Fruit fly (Drosophila melanogaster) whole organism, prepupa: Measurements from ENCODE around the gene CG33322.

Experiments
- Blimp-1 ChIP-seq: fragments of 200-800 bp; sonication (Bioruptor generic); optimal IDR thresholded peaks from 3 replicates; lab custom pipeline; 2017; ENCODE audit warnings: missing biosample characterization, missing genetic modification characterization, mild to moderate bottlenecking, moderate library complexity, missing genetic modification reagents
- CG10631 ChIP-seq: fragments of 200-800 bp; sonication (Bioruptor generic); optimal IDR thresholded peaks from 2 replicates; lab custom pipeline; 2016; ENCODE audit warnings: missing biosample characterization, missing genetic modification characterization
- CG10669 ChIP-seq: fragments of 200-800 bp; sonication (Bioruptor generic); optimal IDR thresholded peaks from 3 replicates; lab custom pipeline; 2018; ENCODE audit warnings: missing biosample characterization, mild to moderate bottlenecking, missing genetic modification characterization, moderate library complexity
- CG11294 ChIP-seq: fragments of 200-800 bp; sonication (Bioruptor generic); IDR thresholded peaks from 2 replicates; pipeline ENCODE4 v1.3.6; 2022; ENCODE audit warnings: missing biosample characterization, missing genetic modification characterization
- CG11762 ChIP-seq: fragments of 200-800 bp; sonication (Bioruptor generic); optimal IDR thresholded peaks from 3 replicates; lab custom pipeline; 2016; ENCODE audit warnings: missing biosample characterization, missing genetic modification characterization; ENCODE audit not compliant: insufficient read depth
- CG11902 ChIP-seq: fragments of 200-800 bp; sonication (Bioruptor generic); optimal IDR thresholded peaks from 3 replicates; lab custom pipeline; 2016; ENCODE audit warnings: missing biosample characterization, missing genetic modification characterization
- CG15336 ChIP-seq: fragments of 200-800 bp; sonication (Bioruptor generic); IDR thresholded peaks from 2 replicates; pipeline ENCODE4 v1.3.6; 2022; ENCODE audit warnings: missing biosample characterization, missing genetic modification characterization
- CG1621 ChIP-seq: fragments of 200-800 bp; sonication (Bioruptor generic); optimal IDR thresholded peaks from 3 replicates; lab custom pipeline; 2018; ENCODE audit warnings: missing biosample characterization, mild to moderate bottlenecking, missing genetic modification characterization
- CG16779 ChIP-seq: fragments of 200-800 bp; sonication (Bioruptor generic); optimal IDR thresholded peaks from 3 replicates; lab custom pipeline; 2017; ENCODE audit warnings: missing biosample characterization, mild to moderate bottlenecking, missing genetic modification characterization
- CG3032 ChIP-seq: fragments of 200-800 bp; optimal IDR thresholded peaks from 2 replicates; lab custom pipeline; 2019; ENCODE audit warnings: missing biosample characterization, mild to moderate bottlenecking, missing genetic modification characterization, moderate library complexity
- CG31627 ChIP-seq: fragments of 200-800 bp; sonication (Bioruptor generic); optimal IDR thresholded peaks from 3 replicates; lab custom pipeline; 2016; ENCODE audit warnings: missing biosample characterization, missing genetic modification characterization
- CG3919 ChIP-seq: fragments of 200-800 bp; sonication (Bioruptor generic); optimal IDR thresholded peaks from 3 replicates; lab custom pipeline; 2016; ENCODE audit warnings: missing biosample characterization, missing genetic modification characterization
- CG4318 ChIP-seq: fragments of 200-800 bp; sonication (Bioruptor generic); optimal IDR thresholded peaks from 3 replicates; lab custom pipeline; 2017; ENCODE audit warnings: missing biosample characterization, mild to moderate bottlenecking, missing genetic modification characterization
- CG6163 ChIP-seq: fragments of 200-800 bp; sonication (Bioruptor generic); IDR thresholded peaks from 3 replicates; pipeline ENCODE4 v1.3.6; 2022; ENCODE audit warnings: missing biosample characterization, missing genetic modification characterization
- CG6792 ChIP-seq: fragments of 200-800 bp; sonication (Bioruptor generic); optimal IDR thresholded peaks from 3 replicates; lab custom pipeline; 2016; ENCODE audit warnings: missing biosample characterization, missing genetic modification characterization
- CG6808 ChIP-seq: fragments of 200-800 bp; sonication (Bioruptor generic); optimal IDR thresholded peaks from 3 replicates; lab custom pipeline; 2017; ENCODE audit warnings: missing biosample characterization, missing genetic modification characterization, mild to moderate bottlenecking, moderate library complexity, missing genetic modification reagents
- CG6854 ChIP-seq: fragments of 200-800 bp; sonication (Bioruptor generic); optimal IDR thresholded peaks from 2 replicates; lab custom pipeline; 2017; ENCODE audit warnings: missing biosample characterization, mild to moderate bottlenecking, missing genetic modification characterization
- CG7368 ChIP-seq: fragments of 200-800 bp; sonication (Bioruptor generic); optimal IDR thresholded peaks from 3 replicates; lab custom pipeline; 2016; ENCODE audit warnings: missing biosample characterization, missing genetic modification characterization
- CG8119 ChIP-seq: fragments of 200-800 bp; sonication (Bioruptor generic); IDR thresholded peaks from 3 replicates; pipeline ENCODE4 v1.3.6; 2022; ENCODE audit warnings: missing biosample characterization, missing genetic modification characterization
- CG8319 ChIP-seq: fragments of 200-800 bp; sonication (Bioruptor generic); optimal IDR thresholded peaks from 3 replicates; lab custom pipeline; 2016; ENCODE audit warnings: missing biosample characterization, missing genetic modification characterization
- CG8632 ChIP-seq: fragments of 200-800 bp; sonication (Bioruptor generic); optimal IDR thresholded peaks from 3 replicates; lab custom pipeline; 2016; ENCODE audit warnings: missing biosample characterization, missing genetic modification characterization
- Eip75B ChIP-seq: fragments of 200-800 bp; sonication (Bioruptor generic); optimal IDR thresholded peaks from 3 replicates; lab custom pipeline; 2016; ENCODE audit warnings: missing biosample characterization, missing genetic modification characterization
- Eip78C ChIP-seq: fragments of 200-800 bp; sonication (Bioruptor generic); peaks from one replicate; lab custom pipeline; 2016; ENCODE audit warnings: missing biosample characterization, missing genetic modification characterization
- Eip93F ChIP-seq: fragments of 200-800 bp; sonication (Bioruptor generic); optimal IDR thresholded peaks from 2 replicates; lab custom pipeline; 2016; ENCODE audit warnings: missing biosample characterization, mild to moderate bottlenecking, missing genetic modification characterization
- Ets21C ChIP-seq: fragments of 200-800 bp; sonication (Bioruptor generic); optimal IDR thresholded peaks from 3 replicates; lab custom pipeline; 2016; ENCODE audit warnings: missing biosample characterization, missing genetic modification characterization
- Gug ChIP-seq: fragments of 200-800 bp; sonication (Bioruptor generic); IDR thresholded peaks from 2 replicates; pipeline ENCODE4 v1.3.6; 2022; ENCODE audit warnings: missing biosample characterization, missing genetic modification characterization
- Hr38 ChIP-seq: sonication (Bioruptor generic); optimal IDR thresholded peaks from 2 replicates; lab custom pipeline; 2016; ENCODE audit warnings: missing biosample characterization, missing genetic modification characterization
- Hr39 ChIP-seq: fragments of 200-800 bp; sonication (Bioruptor generic); optimal IDR thresholded peaks from 2 replicates; lab custom pipeline; 2016; ENCODE audit warnings: missing biosample characterization, missing genetic modification characterization
- Hr4 ChIP-seq: fragments of 200-800 bp; sonication (Bioruptor generic); optimal IDR thresholded peaks from 3 replicates; lab custom pipeline; 2016; ENCODE audit warnings: missing biosample characterization, missing genetic modification characterization
- Lpt ChIP-seq: fragments of 200-800 bp; sonication (Bioruptor generic); optimal IDR thresholded peaks from 3 replicates; lab custom pipeline; 2016; ENCODE audit warnings: missing biosample characterization, missing genetic modification characterization
- Met ChIP-seq: fragments of 200-800 bp; sonication (Bioruptor generic); optimal IDR thresholded peaks from 3 replicates; lab custom pipeline; 2016; ENCODE audit warnings: missing biosample characterization, missing genetic modification characterization
- OdsH ChIP-seq: fragments of 200-800 bp; sonication (Bioruptor generic); optimal IDR thresholded peaks from 3 replicates; lab custom pipeline; 2016; ENCODE audit warnings: missing biosample characterization, missing genetic modification characterization
- Smox ChIP-seq: fragments of 200-800 bp; sonication (Bioruptor generic); optimal IDR thresholded peaks from 3 replicates; lab custom pipeline; 2016; ENCODE audit warnings: missing biosample characterization, missing genetic modification characterization
- Sox14 ChIP-seq: fragments of 200-800 bp; sonication (Bioruptor generic); optimal IDR thresholded peaks from 3 replicates; lab custom pipeline; 2016; ENCODE audit warnings: missing biosample characterization, missing genetic modification characterization
- Sox15 ChIP-seq: fragments of 200-800 bp; sonication (Bioruptor generic); optimal IDR thresholded peaks from 3 replicates; lab custom pipeline; 2016; ENCODE audit warnings: missing biosample characterization, missing genetic modification characterization
- acj6 ChIP-seq: fragments of 200-800 bp; sonication (Bioruptor generic); optimal IDR thresholded peaks from 3 replicates; lab custom pipeline; 2016; ENCODE audit warnings: missing biosample characterization, missing genetic modification characterization
- cyc ChIP-seq: fragments of 200-800 bp; sonication (Bioruptor generic); optimal IDR thresholded peaks from 3 replicates; lab custom pipeline; 2016; ENCODE audit warnings: missing biosample characterization, missing genetic modification characterization
- dac ChIP-seq: fragments of 200-800 bp; sonication (Bioruptor generic); optimal IDR thresholded peaks from 2 replicates; lab custom pipeline; 2017; ENCODE audit warnings: missing biosample characterization, mild to moderate bottlenecking, missing genetic modification characterization
- dsx ChIP-seq: fragments of 200-800 bp; optimal IDR thresholded peaks from 3 replicates; lab custom pipeline; 2019; ENCODE audit warnings: missing biosample characterization, mild to moderate bottlenecking, missing genetic modification characterization, moderate library complexity; ENCODE audit not compliant: poor library complexity, severe bottlenecking
- esn ChIP-seq: fragments of 200-800 bp; sonication (Bioruptor generic); optimal IDR thresholded peaks from 2 replicates; lab custom pipeline; 2016; ENCODE audit warnings: missing biosample characterization, mild to moderate bottlenecking, missing genetic modification characterization, moderate library complexity
- fd85E ChIP-seq: fragments of 200-800 bp; sonication (Bioruptor generic); optimal IDR thresholded peaks from 3 replicates; lab custom pipeline; 2016; ENCODE audit warnings: missing biosample characterization, missing genetic modification characterization
- fkh ChIP-seq: fragments of 200-800 bp; sonication (Bioruptor generic); optimal IDR thresholded peaks from 3 replicates; lab custom pipeline; 2017; ENCODE audit warnings: missing biosample characterization, mild to moderate bottlenecking, missing genetic modification characterization, moderate library complexity
- lz ChIP-seq: fragments of 200-800 bp; sonication (Bioruptor generic); optimal IDR thresholded peaks from 3 replicates; lab custom pipeline; 2016; ENCODE audit warnings: missing biosample characterization, missing genetic modification characterization
- pdm3 ChIP-seq: fragments of 200-800 bp; sonication (Bioruptor generic); optimal IDR thresholded peaks from 3 replicates; lab custom pipeline; 2016; ENCODE audit warnings: missing biosample characterization, missing genetic modification characterization
- salr ChIP-seq, 2 experiments: fragments of 200-800 bp; sonication (Bioruptor generic); optimal IDR thresholded peaks; 3 replicates each; lab custom pipeline; 2016 to 2018; ENCODE audit warnings: missing biosample characterization in 2 of 2, missing genetic modification characterization in 2 of 2, mild to moderate bottlenecking in 1 of 2
- spab ChIP-seq: fragments of 200-800 bp; sonication (Bioruptor generic); optimal IDR thresholded peaks from 2 replicates; lab custom pipeline; 2017; ENCODE audit warnings: missing biosample characterization, mild to moderate bottlenecking, missing genetic modification characterization, missing genetic modification reagents
- ss ChIP-seq, 2 experiments: fragments of 200-800 bp; sonication (Bioruptor generic); optimal IDR thresholded peaks; 2 replicates in 1 of 2; 3 replicates in 1 of 2; lab custom pipeline; 2017 to 2018; ENCODE audit warnings: mild to moderate bottlenecking in 2 of 2, missing biosample characterization in 2 of 2, missing genetic modification characterization in 2 of 2, moderate library complexity in 1 of 2
- topi ChIP-seq: fragments of 200-800 bp; sonication (Bioruptor generic); optimal IDR thresholded peaks from 3 replicates; lab custom pipeline; 2016; ENCODE audit warnings: missing biosample characterization, missing genetic modification characterization
- vri ChIP-seq: fragments of 200-800 bp; sonication (Bioruptor generic); optimal IDR thresholded peaks from 3 replicates; lab custom pipeline; 2016; ENCODE audit warnings: missing biosample characterization, mild to moderate bottlenecking, missing genetic modification characterization

Gene CG33322

DNA sequence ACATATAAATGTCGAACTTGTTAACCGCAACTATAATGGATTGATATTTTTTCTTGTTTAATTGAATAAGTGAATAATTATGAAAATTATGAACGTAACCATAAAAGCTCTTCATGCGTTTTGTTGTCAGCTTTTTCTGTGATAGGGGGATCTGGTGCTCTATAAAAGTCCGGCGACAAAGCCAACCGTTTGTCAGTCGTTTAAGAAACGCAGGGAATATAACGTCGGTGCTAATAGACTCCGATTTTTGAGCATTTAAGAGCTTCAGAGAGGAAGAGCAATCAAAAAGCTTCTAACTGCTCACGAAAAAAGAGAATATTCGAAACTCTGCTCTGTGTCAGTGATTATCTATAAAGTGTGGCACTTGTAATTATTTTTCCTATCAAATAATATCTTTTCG is 15.0 kb upstream of the CG33322 start, which contains the start of gene CG31674:
Gene CG31674 (plus strand): TSS at position 203 of the 400 bp plus-strand sequence.
- no peak for TF ChIP-seq CG3032 (tag; lab: Kevin White, UChicago)
- TF ChIP-seq vri (GFP tag; lab: Kevin White, UChicago), result peak; percentile 6
- TF ChIP-seq Met (GFP tag; lab: Kevin White, UChicago), result no peak

- TF ChIP-seq Hr38 (GFP tag; lab: Kevin White, UChicago), result no peak
- no peak for TF ChIP-seq CG4318 (GFP tag; lab: Kevin White, UChicago)
- peak; percentile 32 for TF ChIP-seq cyc (GFP tag; lab: Kevin White, UChicago)
- TF ChIP-seq spab (GFP tag; lab: Kevin White, UChicago), result no peak
- peak; percentile 23 for TF ChIP-seq pdm3
- TF ChIP-seq CG11294, result no peak
- TF ChIP-seq vri (GFP tag; lab: Kevin White, UChicago), result peak; percentile 34
- no peak for TF ChIP-seq CG15336
- no peak for TF ChIP-seq fd85E
- TF ChIP-seq CG3032 (tag; lab: Kevin White, UChicago), result no peak
- peak; percentile 24 for TF ChIP-seq OdsH (GFP tag; lab: Kevin White, UChicago)
- peak; percentile 34 for TF ChIP-seq esn
- no peak for TF ChIP-seq salr (GFP tag; optimal IDR thresholded peaks at IDR 0.05; lab: Kevin White, UChicago)
- no peak for TF ChIP-seq CG11762 (GFP tag; lab: Kevin White, UChicago)
- no peak for TF ChIP-seq Eip93F (GFP tag; lab: Kevin White, UChicago)
- peak; percentile 9 for TF ChIP-seq topi
- TF ChIP-seq CG8632 (GFP tag; lab: Kevin White, UChicago), result peak; percentile 6
- TF ChIP-seq CG3919 (GFP tag; lab: Kevin White, UChicago), result no peak
- TF ChIP-seq CG7368, result no peak
- no peak for TF ChIP-seq fkh (GFP tag; lab: Kevin White, UChicago)
- no peak for TF ChIP-seq CG6163 (GFP tag; lab: Robert Waterston, UW)
- no peak for TF ChIP-seq Sox15 (GFP tag; lab: Kevin White, UChicago)
- TF ChIP-seq Hr4, result peak; percentile 6
- TF ChIP-seq CG31627 (GFP tag; lab: Kevin White, UChicago), result no peak
- TF ChIP-seq CG6808 (GFP tag; lab: Kevin White, UChicago), result no peak
- no peak for TF ChIP-seq CG8319 (GFP tag; lab: Kevin White, UChicago)
- TF ChIP-seq Ets21C (GFP tag; lab: Kevin White, UChicago), result no peak
- no peak for TF ChIP-seq Gug (GFP tag; lab: Robert Waterston, UW)
- TF ChIP-seq lz (GFP tag; lab: Kevin White, UChicago), result no peak
- TF ChIP-seq Hr39 (GFP tag; lab: Kevin White, UChicago), result no peak
- TF ChIP-seq Blimp-1 (GFP tag; lab: Kevin White, UChicago), result no peak
- no peak for TF ChIP-seq Sox14 (GFP tag; lab: Kevin White, UChicago)
- TF ChIP-seq CG8119 (GFP tag; lab: Robert Waterston, UW), result no peak
- TF ChIP-seq CG1621 (tag; lab: Kevin White, UChicago), result no peak
- TF ChIP-seq ss (GFP tag; optimal IDR thresholded peaks at IDR 0.05; lab: Kevin White, UChicago), result no peak
- TF ChIP-seq CG6854 (GFP tag; lab: Kevin White, UChicago), result no peak
- TF ChIP-seq dsx (GFP tag; lab: Kevin White, UChicago), result no peak
- TF ChIP-seq CG11902 (GFP tag; lab: Kevin White, UChicago), result no peak
- TF ChIP-seq CG10669, result no peak
- no peak for TF ChIP-seq Lpt (GFP tag; lab: Kevin White, UChicago)
- no peak for TF ChIP-seq acj6
- peak; percentile 2 for TF ChIP-seq Eip75B (GFP tag; lab: Kevin White, UChicago)
- no peak for TF ChIP-seq CG16779 (tag; lab: Kevin White, UChicago)
- no peak for TF ChIP-seq CG6792
- TF ChIP-seq Eip78C (GFP tag; lab: Kevin White, UChicago), result peak; percentile 50
- TF ChIP-seq Smox, result peak; percentile 18
- TF ChIP-seq CG10631 (GFP tag; lab: Kevin White, UChicago), result peak; percentile 22
- no peak for TF ChIP-seq dac (GFP tag; lab: Kevin White, UChicago)
These were observed 13.8 kb upstream of the CG33322 start for dm6 chr2L:20829755-20830396.
